Worm (Caenorhabditis elegans) whole organism, L1 larva: ENCODE results near the gene pid-5.
A peak's percentile ranks its signal among the peaks of the same experiment; 100 is the strongest.

ENCODE experiments used
- C34B4.2 ChIP-seq: sonication (generic microtip); optimal IDR thresholded peaks from 2 replicates; lab custom pipeline; 2017; ENCODE audit warnings: mild to moderate bottlenecking, missing genetic modification characterization, missing compliant biosample characterization
- F16B12.6 ChIP-seq: fragments of 150-350 bp; optimal IDR thresholded peaks from 2 replicates; lab custom pipeline; 2014; ENCODE audit warnings: missing biosample characterization, missing genetic modification characterization
- aly-2 ChIP-seq: fragments of 150-350 bp; optimal IDR thresholded peaks from 2 replicates; lab custom pipeline; 2014; ENCODE audit warnings: missing biosample characterization, missing genetic modification characterization
- ama-1 ChIP-seq: fragments of 150-350 bp; optimal IDR thresholded peaks from 2 replicates; lab custom pipeline; 2014
- ceh-63 ChIP-seq: fragments of 200-800 bp; sonication (Bioruptor generic); optimal IDR thresholded peaks from 2 replicates; lab custom pipeline; 2018; ENCODE audit warnings: mild to moderate bottlenecking, missing genetic modification characterization, missing compliant biosample characterization
- ceh-8 ChIP-seq: fragments of 200-800 bp; sonication (Bioruptor generic); optimal IDR thresholded peaks from 2 replicates; lab custom pipeline; 2018; ENCODE audit warnings: mild to moderate bottlenecking, missing genetic modification characterization, moderate library complexity, missing compliant biosample characterization
- ceh-82 ChIP-seq, 3 experiments: fragments of 150-350 bp in 1 of 3; sonication (generic microtip) in 2 of 3; optimal IDR thresholded peaks; 2 replicates each; lab custom pipeline; 2014 to 2017; ENCODE audit warnings: missing biosample characterization in 3 of 3, missing genetic modification characterization in 3 of 3
- ces-1 ChIP-seq: fragments of 150-350 bp; optimal IDR thresholded peaks from 2 replicates; lab custom pipeline; 2014; ENCODE audit warnings: missing biosample characterization, missing genetic modification reagents, missing genetic modification characterization
- dsc-1 ChIP-seq: sonication (generic microtip); optimal IDR thresholded peaks from 2 replicates; lab custom pipeline; 2016; ENCODE audit warnings: mild to moderate bottlenecking, missing genetic modification characterization, missing compliant biosample characterization
- efl-1 ChIP-seq, 4 experiments: fragments of 150-350 bp; optimal IDR thresholded peaks in 3 of 4; peaks in 1 of 4; 1 replicate in 1 of 4; 2 replicates in 3 of 4; lab custom pipeline; 2014; ENCODE audit warnings: missing biosample characterization in 2 of 4, missing genetic modification characterization in 2 of 4, missing genetic modification reagents in 2 of 4
- efl-3 ChIP-seq: fragments of 200-800 bp; sonication (Bioruptor generic); optimal IDR thresholded peaks from 2 replicates; lab custom pipeline; 2018; ENCODE audit warnings: mild to moderate bottlenecking, missing genetic modification characterization, missing compliant biosample characterization
- egl-27 ChIP-seq, 2 experiments: fragments of 150-350 bp in 1 of 2; sonication (generic microtip); optimal IDR thresholded peaks; 3 replicates each; lab custom pipeline; 2017 to 2018; ENCODE audit warnings: missing biosample characterization in 2 of 2, missing genetic modification characterization in 2 of 2, missing genetic modification reagents in 2 of 2
- ets-5 ChIP-seq: fragments of 200-800 bp; sonication (Bioruptor generic); IDR thresholded peaks from 2 replicates; pipeline ENCODE4 v1.3.6; 2022; ENCODE audit warnings: missing genetic modification characterization, missing compliant biosample characterization
- fkh-10 ChIP-seq: sonication (generic microtip); optimal IDR thresholded peaks from 2 replicates; lab custom pipeline; 2017; ENCODE audit warnings: missing biosample characterization, missing genetic modification reagents, missing genetic modification characterization
- fos-1 ChIP-seq: fragments of 150-350 bp; optimal IDR thresholded peaks from 2 replicates; lab custom pipeline; 2014; ENCODE audit warnings: missing biosample characterization, missing genetic modification characterization
- grh-1 ChIP-seq: fragments of 200-800 bp; sonication (Bioruptor generic); IDR thresholded peaks from 2 replicates; pipeline ENCODE4 v1.3.6; 2022; ENCODE audit warnings: missing genetic modification reagents, missing genetic modification characterization, missing compliant biosample characterization
- hlh-17 ChIP-seq: fragments of 200-800 bp; sonication (Bioruptor generic); optimal IDR thresholded peaks from 2 replicates; lab custom pipeline; 2018; ENCODE audit warnings: missing genetic modification characterization, mild to moderate bottlenecking, missing compliant biosample characterization, moderate library complexity, borderline replicate concordance
- hlh-4 ChIP-seq: sonication (generic microtip); optimal IDR thresholded peaks from 2 replicates; lab custom pipeline; 2016; ENCODE audit warnings: mild to moderate bottlenecking, missing genetic modification characterization, missing compliant biosample characterization
- hpl-2 ChIP-seq: fragments of 150-350 bp; optimal IDR thresholded peaks from 2 replicates; lab custom pipeline; 2014; ENCODE audit warnings: missing biosample characterization, missing genetic modification reagents, missing genetic modification characterization
- lin-13 ChIP-seq: fragments of 150-350 bp; optimal IDR thresholded peaks from 2 replicates; lab custom pipeline; 2014; ENCODE audit warnings: missing biosample characterization, missing genetic modification reagents, missing genetic modification characterization
- lin-35 ChIP-seq, 2 experiments: fragments of 150-350 bp; optimal IDR thresholded peaks; 2 replicates each; lab custom pipeline; 2014; ENCODE audit warnings: missing biosample characterization in 2 of 2, missing genetic modification characterization in 2 of 2, missing genetic modification reagents in 2 of 2
- lin-39 ChIP-seq: fragments of 150-350 bp; optimal IDR thresholded peaks from 2 replicates; lab custom pipeline; 2014; ENCODE audit warnings: missing biosample characterization, missing genetic modification reagents, missing genetic modification characterization
- mdl-1 ChIP-seq, 2 experiments: fragments of 150-350 bp; optimal IDR thresholded peaks; 2 replicates each; lab custom pipeline; 2014 to 2017; ENCODE audit warnings: missing biosample characterization in 2 of 2, missing genetic modification characterization in 2 of 2, inconsistent platforms in 1 of 2
- mef-2 ChIP-seq: fragments of 150-350 bp; optimal IDR thresholded peaks from 2 replicates; lab custom pipeline; 2014; ENCODE audit warnings: missing biosample characterization, missing genetic modification characterization
- nhr-12 ChIP-seq: sonication (generic microtip); optimal IDR thresholded peaks from 2 replicates; lab custom pipeline; 2017; ENCODE audit warnings: missing biosample characterization, missing genetic modification characterization
- nhr-20 ChIP-seq: sonication (generic microtip); optimal IDR thresholded peaks from 2 replicates; lab custom pipeline; 2016; ENCODE audit warnings: mild to moderate bottlenecking, missing genetic modification characterization, missing compliant biosample characterization
- nhr-237 ChIP-seq: fragments of 150-350 bp; optimal IDR thresholded peaks from 2 replicates; lab custom pipeline; 2014; ENCODE audit warnings: missing biosample characterization, missing genetic modification characterization
- nhr-47 ChIP-seq: sonication (generic microtip); optimal IDR thresholded peaks from 2 replicates; lab custom pipeline; 2016; ENCODE audit warnings: mild to moderate bottlenecking, missing genetic modification characterization, moderate library complexity, missing compliant biosample characterization
- nhr-71 ChIP-seq: sonication (generic microtip); optimal IDR thresholded peaks from 2 replicates; lab custom pipeline; 2016; ENCODE audit warnings: mild to moderate bottlenecking, missing genetic modification characterization, moderate library complexity, missing compliant biosample characterization
- nhr-76 ChIP-seq: sonication (generic microtip); optimal IDR thresholded peaks from 2 replicates; lab custom pipeline; 2017; ENCODE audit warnings: missing biosample characterization, missing genetic modification characterization
- nhr-85 ChIP-seq: sonication (generic microtip); peaks from one replicate; lab custom pipeline; 2016; ENCODE audit warnings: missing genetic modification characterization, inconsistent platforms, missing compliant biosample characterization
- nhr-90 ChIP-seq: sonication (generic microtip); optimal IDR thresholded peaks from 2 replicates; lab custom pipeline; 2016; ENCODE audit warnings: mild to moderate bottlenecking, missing genetic modification characterization, missing compliant biosample characterization; ENCODE audit not compliant: poor library complexity
- pag-3 ChIP-seq: sonication (generic microtip); optimal IDR thresholded peaks from 2 replicates; lab custom pipeline; 2017; ENCODE audit warnings: missing genetic modification characterization, mild to moderate bottlenecking, missing compliant biosample characterization, antibody characterized with exemption, borderline replicate concordance; ENCODE audit not compliant: insufficient read depth
- pax-3 ChIP-seq: fragments of 200-800 bp; sonication (Bioruptor generic); optimal IDR thresholded peaks from 2 replicates; lab custom pipeline; 2018; ENCODE audit warnings: mild to moderate bottlenecking, missing genetic modification characterization, moderate library complexity, missing compliant biosample characterization
- rnt-1 ChIP-seq: sonication (generic microtip); optimal IDR thresholded peaks from 2 replicates; lab custom pipeline; 2016; ENCODE audit warnings: mild to moderate bottlenecking, missing genetic modification characterization, moderate library complexity, missing compliant biosample characterization
- snpc-4 ChIP-seq: fragments of 150-350 bp; optimal IDR thresholded peaks from 2 replicates; lab custom pipeline; 2014; ENCODE audit warnings: missing biosample characterization, missing genetic modification characterization
- snu-23 ChIP-seq: sonication (generic microtip); optimal IDR thresholded peaks from 2 replicates; lab custom pipeline; 2016; ENCODE audit warnings: missing genetic modification characterization, missing compliant biosample characterization
- tbx-2 ChIP-seq: sonication (generic microtip); optimal IDR thresholded peaks from 2 replicates; lab custom pipeline; 2016; ENCODE audit warnings: missing genetic modification characterization, missing compliant biosample characterization
- unc-30 ChIP-seq: sonication (generic microtip); optimal IDR thresholded peaks from 2 replicates; lab custom pipeline; 2017; ENCODE audit warnings: missing biosample characterization, missing genetic modification characterization
- unc-62 ChIP-seq: fragments of 150-350 bp; optimal IDR thresholded peaks from 2 replicates; lab custom pipeline; 2014; ENCODE audit warnings: missing biosample characterization, missing genetic modification reagents, missing genetic modification characterization
- unc-86 ChIP-seq: sonication (generic microtip); optimal IDR thresholded peaks from 2 replicates; lab custom pipeline; 2016; ENCODE audit warnings: missing genetic modification characterization, missing compliant biosample characterization
- unc-98 ChIP-seq: fragments of 200-800 bp; sonication (Bioruptor generic); IDR thresholded peaks from 2 replicates; pipeline ENCODE4 v1.3.6; 2022; ENCODE audit warnings: missing genetic modification characterization, missing compliant biosample characterization
- vab-15 ChIP-seq: sonication (generic microtip); optimal IDR thresholded peaks from 2 replicates; lab custom pipeline; 2017; ENCODE audit warnings: missing genotype, mild to moderate bottlenecking, missing genetic modification characterization, missing compliant biosample characterization
- zag-1 ChIP-seq: fragments of 150-350 bp; optimal IDR thresholded peaks from 2 replicates; lab custom pipeline; 2014; ENCODE audit warnings: missing biosample characterization, missing genetic modification characterization
- ztf-11 ChIP-seq, 2 experiments: sonication (generic microtip); optimal IDR thresholded peaks; 2 replicates each; lab custom pipeline; 2016 to 2017; ENCODE audit warnings: missing genetic modification characterization in 2 of 2, missing biosample characterization in 1 of 2, missing compliant biosample characterization in 1 of 2
- ztf-4 ChIP-seq: fragments of 150-350 bp; optimal IDR thresholded peaks from 2 replicates; lab custom pipeline; 2014; ENCODE audit warnings: missing biosample characterization, missing genetic modification characterization

pid-5 gene

DNA sequence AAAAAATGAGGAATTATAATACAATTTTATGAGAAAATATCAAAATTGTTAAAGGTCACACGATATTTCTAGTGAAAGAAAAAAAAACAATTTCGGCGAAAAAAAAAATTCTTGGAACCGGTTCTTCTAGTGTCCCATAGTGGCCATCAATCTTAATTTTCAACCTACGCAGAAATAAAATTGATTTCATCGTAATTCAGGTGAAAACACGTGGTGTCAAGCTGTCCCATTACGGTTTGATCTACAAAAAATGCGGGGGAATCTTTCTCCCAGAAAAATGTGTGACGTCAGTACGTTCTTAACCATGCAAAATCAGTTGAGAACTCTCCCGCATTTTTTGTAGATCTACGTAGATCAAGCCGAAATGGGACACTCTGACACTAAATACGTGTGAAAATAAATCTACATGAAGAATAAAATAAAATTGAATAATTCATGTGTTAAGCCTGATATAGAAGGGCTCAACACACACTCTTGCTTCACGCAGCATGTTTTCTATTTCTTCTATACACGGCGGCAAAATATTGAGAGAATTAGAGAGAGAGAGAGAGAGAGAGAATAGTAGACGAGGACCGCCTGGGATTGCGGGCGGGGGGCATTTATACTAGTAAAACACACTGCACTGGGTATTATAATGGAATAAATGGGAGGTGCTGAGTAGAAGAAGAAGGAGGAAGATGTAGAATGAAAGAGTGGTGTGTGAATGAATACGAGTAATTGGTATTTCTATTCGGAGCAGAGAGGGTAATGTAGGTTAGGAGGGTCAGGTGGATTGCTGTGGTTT lies 17.2 kb downstream of the pid-5 start (continued):
- TF ChIP-seq mef-2 (tag; lab: Kevin White, UChicago) = no peak
- no peak for TF ChIP-seq nhr-12 (tag; lab: Kevin White, UChicago)
- no peak for TF ChIP-seq egl-27 (tag; optimal IDR thresholded peaks at IDR 0.05; lab: Kevin White, UChicago)
- no peak for TF ChIP-seq pax-3
- TF ChIP-seq lin-35 (GFP tag; optimal IDR thresholded peaks at IDR 0.05; lab: Kevin White, UChicago) = peak; percentile 8 to 70
- TF ChIP-seq hpl-2 = no peak
- peak; percentile 41 for TF ChIP-seq unc-86 (tag; lab: Kevin White, UChicago)
- TF ChIP-seq zag-1 = no peak
- no peak for TF ChIP-seq efl-3 (GFP tag; lab: Kevin White, UChicago)
- TF ChIP-seq ztf-4 (tag; lab: Kevin White, UChicago) = no peak
- no peak for TF ChIP-seq C34B4.2 (tag; lab: Kevin White, UChicago)
- peak; percentile 92 for TF ChIP-seq nhr-85 (tag; lab: Kevin White, UChicago)
- TF ChIP-seq ces-1 (GFP tag; lab: Kevin White, UChicago) = no peak
- no peak for TF ChIP-seq fos-1 (tag; lab: Kevin White, UChicago)
- peak; percentile 62 for TF ChIP-seq nhr-71 (tag; lab: Kevin White, UChicago)
- no peak for TF ChIP-seq fkh-10
- TF ChIP-seq vab-15 (tag; lab: Kevin White, UChicago) = peak; percentile 26
- peak; percentile 88 for TF ChIP-seq grh-1
- TF ChIP-seq mdl-1 (tag; optimal IDR thresholded peaks at IDR 0.05; lab: Kevin White, UChicago) = no peak
- no peak for TF ChIP-seq ama-1
- TF ChIP-seq rnt-1 (tag; lab: Kevin White, UChicago) = no peak
- no peak for TF ChIP-seq hlh-17 (GFP tag; lab: Kevin White, UChicago)
- no peak for TF ChIP-seq unc-62 (GFP tag; lab: Kevin White, UChicago)
- TF ChIP-seq F16B12.6 = no peak
- no peak for TF ChIP-seq nhr-76 (tag; lab: Kevin White, UChicago)
- TF ChIP-seq ets-5 (GFP tag; lab: Robert Waterston, UW) = no peak
- TF ChIP-seq tbx-2 = no peak
- peak; percentile 24 for TF ChIP-seq nhr-90
- peak; percentile 47 for TF ChIP-seq dsc-1
- peak; percentile 45 for TF ChIP-seq lin-13 (GFP tag; lab: Kevin White, UChicago)
- no peak for TF ChIP-seq hlh-4 (tag; lab: Kevin White, UChicago)
- TF ChIP-seq ceh-8 (GFP tag; lab: Kevin White, UChicago) = no peak
- peak in 1 of 3 experiments; percentile 21 for TF ChIP-seq ceh-82 (tag; optimal IDR thresholded peaks at IDR 0.05; lab: Kevin White, UChicago)
- no peak for TF ChIP-seq ztf-11 (tag; optimal IDR thresholded peaks at IDR 0.05; lab: Kevin White, UChicago)
- no peak for TF ChIP-seq unc-98 (GFP tag; lab: Robert Waterston, UW)
- TF ChIP-seq efl-1 (optimal IDR thresholded peaks at IDR 0.05; lab: Kevin White, UChicago) = no peak
- peak; percentile 12 to 89 for TF ChIP-seq efl-1 (GFP tag; optimal IDR thresholded peaks at IDR 0.05 in 1 of 2; lab: Kevin White, UChicago)
- TF ChIP-seq nhr-20 (tag; lab: Kevin White, UChicago) = peak; percentile 62
- TF ChIP-seq snpc-4 (tag; lab: Kevin White, UChicago) = no peak
- TF ChIP-seq pag-3 (tag; lab: Kevin White, UChicago) = no peak
- peak; percentile 50 for TF ChIP-seq nhr-47
- TF ChIP-seq lin-39 (tag; lab: Kevin White, UChicago) = no peak
- TF ChIP-seq nhr-237 (tag; lab: Kevin White, UChicago) = no peak
- peak; percentile 19 for TF ChIP-seq snu-23
- no peak for TF ChIP-seq aly-2 (tag; lab: Kevin White, UChicago)
- TF ChIP-seq ceh-63 (GFP tag; lab: Kevin White, UChicago) = no peak
- TF ChIP-seq unc-30 (tag; lab: Kevin White, UChicago) = no peak
